Fruit fly (Drosophila melanogaster) whole organism, embryonic: ENCODE results near the gene CG11617.
A peak's percentile ranks its signal among the peaks of the same experiment; 100 is the strongest.

Experiments used
- Ada2b ChIP-seq: fragments of 200-800 bp; sonication (Bioruptor generic); IDR thresholded peaks from 2 replicates; pipeline ENCODE4 v1.3.6; 2022; ENCODE audit warnings: missing biosample characterization, missing genetic modification characterization
- Asciz ChIP-seq: fragments of 200-800 bp; sonication (Bioruptor generic); optimal IDR thresholded peaks from 2 replicates; lab custom pipeline; 2017; ENCODE audit warnings: missing biosample characterization, mild to moderate bottlenecking, missing genetic modification characterization, missing genetic modification reagents
- Atf-2 ChIP-seq: fragments of 200-800 bp; sonication (Bioruptor generic); optimal IDR thresholded peaks from 2 replicates; lab custom pipeline; 2016; ENCODE audit warnings: missing biosample characterization, missing genetic modification characterization
- CG10543 ChIP-seq: fragments of 200-800 bp; sonication (Bioruptor generic); optimal IDR thresholded peaks from 3 replicates; lab custom pipeline; 2017; ENCODE audit warnings: missing biosample characterization, mild to moderate bottlenecking, missing genetic modification characterization, moderate library complexity
- CG12391 ChIP-seq: fragments of 200-800 bp; sonication (Bioruptor generic); optimal IDR thresholded peaks from 3 replicates; lab custom pipeline; 2018; ENCODE audit warnings: missing biosample characterization, mild to moderate bottlenecking, missing genetic modification characterization, moderate library complexity
- CG13775 ChIP-seq: fragments of 200-800 bp; sonication (Bioruptor generic); optimal IDR thresholded peaks from 3 replicates; lab custom pipeline; 2017; ENCODE audit warnings: missing biosample characterization, mild to moderate bottlenecking, missing genetic modification characterization
- CG14441 ChIP-seq: fragments of 200-800 bp; sonication (Bioruptor generic); IDR thresholded peaks from 2 replicates; pipeline ENCODE4 v1.3.6; 2022; ENCODE audit warnings: missing biosample characterization, missing genetic modification characterization
- CG1602 ChIP-seq: fragments of 200-800 bp; sonication (Bioruptor generic); optimal IDR thresholded peaks from 3 replicates; lab custom pipeline; 2016; ENCODE audit warnings: missing biosample characterization, missing genetic modification characterization
- CG18619 ChIP-seq: fragments of 200-800 bp; sonication (Bioruptor generic); optimal IDR thresholded peaks from 3 replicates; lab custom pipeline; 2017; ENCODE audit warnings: missing biosample characterization, mild to moderate bottlenecking, missing genetic modification characterization
- CG2120 ChIP-seq: fragments of 200-800 bp; sonication (Bioruptor generic); optimal IDR thresholded peaks from 3 replicates; lab custom pipeline; 2016; ENCODE audit warnings: missing biosample characterization, missing genetic modification characterization
- CG30403 ChIP-seq: fragments of 200-800 bp; sonication (Bioruptor generic); optimal IDR thresholded peaks from 3 replicates; lab custom pipeline; 2016; ENCODE audit warnings: missing biosample characterization, missing genetic modification characterization
- CG3065 ChIP-seq: fragments of 200-800 bp; sonication (Bioruptor generic); optimal IDR thresholded peaks from 2 replicates; lab custom pipeline; 2016; ENCODE audit warnings: missing biosample characterization, missing genetic modification characterization
- CG3726 ChIP-seq: fragments of 200-800 bp; sonication (Bioruptor generic); IDR thresholded peaks from 3 replicates; pipeline ENCODE4, ENCODE4 v1.3.6; 2022; ENCODE audit warnings: missing biosample characterization, missing genetic modification characterization
- CG4617 ChIP-seq: fragments of 200-800 bp; sonication (Bioruptor generic); optimal IDR thresholded peaks from 3 replicates; lab custom pipeline; 2016; ENCODE audit warnings: missing biosample characterization, missing genetic modification characterization, borderline replicate concordance
- CG4707 ChIP-seq: fragments of 200-800 bp; sonication (Bioruptor generic); optimal IDR thresholded peaks from 2 replicates; lab custom pipeline; 2018; ENCODE audit warnings: missing biosample characterization, mild to moderate bottlenecking, missing genetic modification characterization, moderate library complexity
- CG4730 ChIP-seq: fragments of 200-800 bp; sonication (Bioruptor generic); IDR thresholded peaks from 2 replicates; pipeline ENCODE4 v1.3.6; 2022; ENCODE audit warnings: missing biosample characterization, missing genetic modification characterization
- CG7357 ChIP-seq: fragments of 200-800 bp; sonication (Bioruptor generic); IDR thresholded peaks from 3 replicates; pipeline ENCODE4 v1.3.6; 2022; ENCODE audit warnings: missing biosample characterization, missing genetic modification characterization
- CG8359 ChIP-seq: fragments of 200-800 bp; sonication (Bioruptor generic); optimal IDR thresholded peaks from 2 replicates; lab custom pipeline; 2017; ENCODE audit warnings: missing biosample characterization, mild to moderate bottlenecking, missing genetic modification characterization, borderline replicate concordance
- CG8765 ChIP-seq: fragments of 200-800 bp; sonication (Bioruptor generic); IDR thresholded peaks from 2 replicates; pipeline ENCODE4 v1.3.6; 2022; ENCODE audit warnings: missing biosample characterization, missing genetic modification characterization
- Deaf1 ChIP-seq: fragments of 200-800 bp; optimal IDR thresholded peaks from 3 replicates; lab custom pipeline; 2019; ENCODE audit warnings: missing biosample characterization, mild to moderate bottlenecking, missing genetic modification characterization, moderate library complexity
- Dfd ChIP-seq, 2 experiments: fragments of >200 bp; optimal IDR thresholded peaks; 2 replicates each; lab custom pipeline; 2017; ENCODE audit warnings: missing biosample characterization in 2 of 2, missing genetic modification characterization in 2 of 2
- Doc2 ChIP-seq: fragments of 200-800 bp; sonication (Bioruptor generic); IDR thresholded peaks from 2 replicates; pipeline ENCODE4 v1.3.6; 2022; ENCODE audit warnings: missing biosample characterization, missing genetic modification characterization
- Hr51 ChIP-seq, 2 experiments: fragments of 200-800 bp; sonication (Bioruptor generic); optimal IDR thresholded peaks; 2 replicates in 1 of 2; 3 replicates in 1 of 2; lab custom pipeline; 2016 to 2018; ENCODE audit warnings: missing biosample characterization in 2 of 2, missing genetic modification characterization in 2 of 2, mild to moderate bottlenecking in 1 of 2, moderate library complexity in 1 of 2
- Mad ChIP-seq: fragments of 200-800 bp; sonication (Bioruptor generic); optimal IDR thresholded peaks from 2 replicates; lab custom pipeline; 2016; ENCODE audit warnings: missing biosample characterization, missing genetic modification characterization
- PHDP ChIP-seq: fragments of 200-800 bp; sonication (Bioruptor generic); optimal IDR thresholded peaks from 3 replicates; lab custom pipeline; 2018; ENCODE audit warnings: missing biosample characterization, mild to moderate bottlenecking, missing genetic modification characterization, moderate library complexity
- Pdp1 ChIP-seq, 2 experiments: fragments of 200-800 bp; sonication (Bioruptor generic); optimal IDR thresholded peaks; 3 replicates each; lab custom pipeline; 2016; ENCODE audit warnings: missing biosample characterization in 2 of 2, missing genetic modification characterization in 2 of 2, mild to moderate bottlenecking in 1 of 2, moderate library complexity in 1 of 2
- Poxn ChIP-seq: fragments of 200-800 bp; sonication (Bioruptor generic); IDR thresholded peaks from 2 replicates; pipeline ENCODE4 v1.3.6; 2022; ENCODE audit warnings: missing biosample characterization, missing genetic modification characterization
- TFAM ChIP-seq: fragments of 200-800 bp; sonication (Bioruptor generic); optimal IDR thresholded peaks from 2 replicates; lab custom pipeline; 2017; ENCODE audit warnings: missing biosample characterization, missing genetic modification characterization, inconsistent platforms
- Tbp ChIP-seq: fragments of >200 bp; optimal IDR thresholded peaks from 2 replicates; lab custom pipeline; 2018; ENCODE audit warnings: missing biosample characterization, missing genetic modification characterization
- ac ChIP-seq: fragments of 200-800 bp; sonication (Bioruptor generic); optimal IDR thresholded peaks from 3 replicates; lab custom pipeline; 2017; ENCODE audit warnings: missing biosample characterization, mild to moderate bottlenecking, missing genetic modification characterization
- ap ChIP-seq: fragments of 200-800 bp; sonication (Bioruptor generic); IDR thresholded peaks from 2 replicates; pipeline ENCODE4 v1.3.6; 2022; ENCODE audit warnings: missing biosample characterization, missing genetic modification characterization
- bbx ChIP-seq: fragments of 200-800 bp; sonication (Bioruptor generic); IDR thresholded peaks from 2 replicates; pipeline ENCODE4 v1.3.6; 2022; ENCODE audit warnings: missing biosample characterization, missing genetic modification characterization; ENCODE audit not compliant: partially characterized antibody
- cas ChIP-seq: fragments of 200-800 bp; sonication (Bioruptor generic); IDR thresholded peaks from 2 replicates; pipeline ENCODE4 v1.3.6; 2022; ENCODE audit warnings: missing biosample characterization, missing genetic modification characterization
- dimm ChIP-seq: fragments of 200-800 bp; sonication (Bioruptor generic); IDR thresholded peaks from 2 replicates; pipeline ENCODE4 v1.3.6; 2022; ENCODE audit warnings: missing biosample characterization, missing genetic modification characterization
- esg ChIP-seq: fragments of 200-800 bp; sonication (Bioruptor generic); conservative IDR thresholded peaks from 2 replicates; pipeline ENCODE4 v1.3.6; 2022; ENCODE audit warnings: missing biosample characterization, missing genetic modification characterization
- gce ChIP-seq: fragments of 200-800 bp; sonication (Bioruptor generic); IDR thresholded peaks from 3 replicates; pipeline ENCODE4 v1.3.6; 2022; ENCODE audit warnings: missing biosample characterization, missing genetic modification characterization
- hb ChIP-seq: fragments of 200-800 bp; sonication (Bioruptor generic); IDR thresholded peaks from 3 replicates; pipeline ENCODE4 v1.3.6; 2022; ENCODE audit warnings: missing biosample characterization, missing genetic modification characterization; ENCODE audit not compliant: partially characterized antibody
- kah ChIP-seq: fragments of 200-800 bp; sonication (Bioruptor generic); optimal IDR thresholded peaks from 2 replicates; lab custom pipeline; 2018; ENCODE audit warnings: missing biosample characterization, mild to moderate bottlenecking, missing genetic modification characterization
- ken ChIP-seq: fragments of 200-800 bp; sonication (Bioruptor generic); IDR thresholded peaks from 3 replicates; pipeline ENCODE4 v1.3.6; 2022; ENCODE audit warnings: missing biosample characterization, missing genetic modification characterization
- kni ChIP-seq: fragments of 200-800 bp; sonication (Bioruptor generic); optimal IDR thresholded peaks from 3 replicates; lab custom pipeline; 2017; ENCODE audit warnings: mild to moderate bottlenecking, missing biosample characterization, missing genetic modification reagents, missing genetic modification characterization
- lbe ChIP-seq: fragments of 200-800 bp; sonication (Bioruptor generic); optimal IDR thresholded peaks from 2 replicates; lab custom pipeline; 2016; ENCODE audit warnings: missing biosample characterization, mild to moderate bottlenecking, missing genetic modification characterization
- lmd ChIP-seq: fragments of 200-800 bp; sonication (Bioruptor generic); IDR thresholded peaks from 2 replicates; pipeline ENCODE4 v1.3.6; 2022; ENCODE audit warnings: missing biosample characterization, missing genetic modification characterization
- sim ChIP-seq: fragments of 200-800 bp; sonication (Bioruptor generic); IDR thresholded peaks from 2 replicates; pipeline ENCODE4 v1.3.6; 2022; ENCODE audit warnings: missing biosample characterization, missing genetic modification characterization
- slp2 ChIP-seq: fragments of 200-800 bp; sonication (Bioruptor generic); optimal IDR thresholded peaks from 2 replicates; lab custom pipeline; 2016; ENCODE audit warnings: missing biosample characterization, missing genetic modification characterization
- tup ChIP-seq: fragments of 200-800 bp; sonication (Bioruptor generic); optimal IDR thresholded peaks from 2 replicates; lab custom pipeline; 2016; ENCODE audit warnings: missing biosample characterization, mild to moderate bottlenecking, missing genetic modification characterization, moderate library complexity
- zen ChIP-seq: fragments of 200-800 bp; sonication (Bioruptor generic); optimal IDR thresholded peaks from 3 replicates; lab custom pipeline; 2018; ENCODE audit warnings: missing biosample characterization, mild to moderate bottlenecking, missing genetic modification characterization, moderate library complexity
- zen2 ChIP-seq: fragments of 200-800 bp; sonication (Bioruptor generic); IDR thresholded peaks from 3 replicates; pipeline ENCODE4 v1.3.6; 2022; ENCODE audit warnings: missing biosample characterization, missing genetic modification characterization; ENCODE audit not compliant: partially characterized antibody

Gene CG11617

DNA sequence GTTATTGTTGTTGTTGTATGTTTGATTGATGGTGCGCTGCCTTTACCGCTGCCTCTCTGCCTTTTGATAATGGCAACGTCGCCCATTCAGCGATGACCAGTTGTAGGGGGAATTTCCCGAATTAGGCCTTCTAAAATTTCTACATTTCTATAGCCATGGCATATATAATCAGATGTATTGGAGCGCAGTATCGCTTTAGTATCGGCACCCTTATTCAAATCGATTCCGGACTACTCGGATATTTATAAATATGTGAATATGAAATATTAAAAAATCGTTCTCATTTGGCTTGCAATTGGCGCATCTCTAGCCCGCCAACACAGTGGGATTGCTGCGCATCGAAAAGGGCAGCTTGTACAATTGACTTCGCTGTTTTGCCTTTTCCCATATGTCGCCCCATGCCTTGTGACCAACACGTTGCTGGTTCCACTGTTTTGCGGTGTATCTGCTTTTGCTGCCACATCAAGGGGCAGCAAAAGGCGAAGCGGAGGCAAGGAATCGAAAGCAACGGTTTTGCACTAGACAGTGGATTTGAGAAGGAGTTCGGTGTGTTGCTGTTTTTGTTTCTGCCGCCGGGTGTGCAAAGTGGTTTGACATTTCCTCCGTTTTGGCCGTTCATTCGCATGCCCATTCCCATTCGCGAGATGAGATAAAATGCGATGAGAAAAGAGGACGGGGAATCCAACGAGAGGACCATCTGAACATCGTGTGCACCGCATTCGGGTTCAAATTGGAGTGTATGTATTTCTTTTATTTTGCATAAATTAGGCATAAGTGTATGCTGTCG, 17.7 kb upstream of the CG11617 start (continued):
- TF ChIP-seq hb (GFP tag; lab: Robert Waterston, UW) (no peak), Hr51 (GFP tag; optimal IDR thresholded peaks at IDR 0.05; lab: Kevin White, UChicago) (peak; percentile 44 to 70), lmd (GFP tag; lab: Robert Waterston, UW) (no peak; the same call in none of the 2 replicates), CG14441 (GFP tag; lab: Robert Waterston, UW) (peak; percentile 71), TFAM (GFP tag; lab: Kevin White, UChicago) (peak; percentile 10), CG4730 (peak; percentile 28; the same call in 1 of the 2 replicates), CG2120 (GFP tag; lab: Kevin White, UChicago) (peak; percentile 80), CG13775 (GFP tag; lab: Kevin White, UChicago) (peak; percentile 31), CG12391 (tag; lab: Kevin White, UChicago) (peak; percentile 57), CG4707 (GFP tag; lab: Kevin White, UChicago) (peak; percentile 71), zen2 (GFP tag; lab: Robert Waterston, UW) (no peak), dimm (no peak), CG8359 (GFP tag; lab: Kevin White, UChicago) (no peak), PHDP (tag; lab: Kevin White, UChicago) (no peak), gce (no peak), CG3726 (0 out of 3 replicates have a peak, but pooled peaks have one; percentile 60), Mad (GFP tag; lab: Kevin White, UChicago) (peak; percentile 64), cas (no peak), CG30403 (peak; percentile 74), esg (GFP tag; lab: Robert Waterston, UW) (peak; percentile 31; the same call in 1 of the 2 replicates), CG1602 (GFP tag; lab: Kevin White, UChicago) (peak; percentile 41), sim (no peak), ap (GFP tag; lab: Robert Waterston, UW) (peak; percentile 37; the same call in 1 of the 2 replicates), ken (GFP tag; lab: Robert Waterston, UW) (peak; percentile 58; the same call in 1 of the 3 replicates), bbx (GFP tag; lab: Robert Waterston, UW) (no peak; the same call in 1 of the 2 replicates), Deaf1 (tag; lab: Kevin White, UChicago) (peak; percentile 77), CG3065 (no peak), Tbp (GFP tag; lab: Kevin White, UChicago) (no peak), Doc2 (no peak), Dfd (GFP tag; optimal IDR thresholded peaks at IDR 0.05; lab: Kevin White, UChicago) (no peak), kah (GFP tag; lab: Kevin White, UChicago) (peak; percentile 18), zen (tag; lab: Kevin White, UChicago) (no peak), CG18619 (GFP tag; lab: Kevin White, UChicago) (peak; percentile 71), Pdp1 (GFP tag; optimal IDR thresholded peaks at IDR 0.05; lab: Kevin White, UChicago) (peak; percentile 46 to 58), tup (peak; percentile 48), ac (GFP tag; lab: Kevin White, UChicago) (no peak), CG4617 (GFP tag; lab: Kevin White, UChicago) (no peak), CG7357 (0 out of 3 replicates have a peak, but pooled peaks have one; percentile 33), lbe (GFP tag; lab: Kevin White, UChicago) (peak; percentile 64), Asciz (GFP tag; lab: Kevin White, UChicago) (peak; percentile 16), slp2 (GFP tag; lab: Kevin White, UChicago) (peak; percentile 8), CG10543 (GFP tag; lab: Kevin White, UChicago) (no peak), CG8765 (no peak), kni (peak; percentile 12), Atf-2 (GFP tag; lab: Kevin White, UChicago) (peak; percentile 4), Ada2b (GFP tag; lab: Robert Waterston, UW) (peak; percentile 69), Poxn (GFP tag; lab: Robert Waterston, UW) (no peak)
